Worm (Caenorhabditis elegans): ENCODE measurements around the gene C25H3.16.

ce11 chrII:5640362-5641079 is 25.6 kb upstream of the C25H3.16 start:
- TF ChIP-seq unc-39 (tag; optimal IDR thresholded peaks at IDR 0.05) (no peak), tbx-8 (GFP tag; optimal IDR thresholded peaks at IDR 0.05) (no peak), nhr-28 (tag; optimal IDR thresholded peaks at IDR 0.05) (no peak), unc-62 (GFP tag; optimal IDR thresholded peaks at IDR 0.05) (no peak), mep-1 (tag; optimal IDR thresholded peaks at IDR 0.05) (no peak), pha-4 (tag; optimal IDR thresholded peaks at IDR 0.05) (no peak), elt-3 (tag; optimal IDR thresholded peaks at IDR 0.05) (no peak), sem-2 (GFP tag; optimal IDR thresholded peaks at IDR 0.05) (no peak), flh-1 (GFP tag; optimal IDR thresholded peaks at IDR 0.05) (no peak)

Measured in whole organism, mixed stage, embryonic.